Fruit fly (Drosophila melanogaster) S2 (cell line): ENCODE data around the gene CG32379.

Source experiments
- CG8478 ChIP-seq: fragments of >200 bp; optimal IDR thresholded peaks from 2 replicates; lab custom pipeline; 2018
- CTCF ChIP-seq, 2 experiments: fragments of >200 bp; optimal IDR thresholded peaks; 2 replicates each; lab custom pipeline; 2018

Gene CG32379

DNA sequence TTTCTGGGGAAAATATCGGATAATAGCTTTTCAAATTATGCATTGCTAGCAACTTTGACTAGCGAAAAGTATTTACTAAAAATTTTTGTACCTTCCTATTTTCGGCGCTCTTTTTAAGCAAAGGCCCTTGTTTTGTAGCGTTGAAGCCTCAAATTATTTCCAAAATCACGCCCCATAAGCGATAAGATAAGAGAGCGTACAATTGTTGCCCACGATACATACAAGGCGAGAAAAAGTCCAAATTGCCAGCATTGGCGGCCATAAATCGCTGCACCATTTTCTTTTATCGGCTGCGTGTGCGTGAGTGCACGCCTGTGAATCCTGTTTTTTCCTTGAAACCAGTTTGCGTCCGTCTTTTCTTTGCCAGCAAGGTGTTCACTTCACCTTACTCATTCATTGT, 24.9 kb upstream of the CG32379 start:
- TF ChIP-seq CTCF (optimal IDR thresholded peaks at IDR 0.05; lab: Kevin White, UChicago) (peak in 1 of 2 experiments; percentile 13), CG8478 (lab: Kevin White, UChicago) (no peak)

- no peak for TF ChIP-seq CG8478 (lab: Kevin White, UChicago)
- no peak for TF ChIP-seq CTCF (optimal IDR thresholded peaks at IDR 0.05; lab: Kevin White, UChicago)
Observed at dm6 chr3L:7376151-7376550, 20.0 kb upstream of the CG32379 start.

- no peak for TF ChIP-seq CG8478 (lab: Kevin White, UChicago)
- no peak for TF ChIP-seq CTCF (optimal IDR thresholded peaks at IDR 0.05; lab: Kevin White, UChicago)
Observed at dm6 chr3L:7376830-7377229, 19.3 kb upstream of the CG32379 start.

- TF ChIP-seq CG8478 (lab: Kevin White, UChicago) (no peak), CTCF (optimal IDR thresholded peaks at IDR 0.05; lab: Kevin White, UChicago) (no peak)
Observed at dm6 chr3L:7380395-7380794, 15.8 kb upstream of the CG32379 start.

DNA sequence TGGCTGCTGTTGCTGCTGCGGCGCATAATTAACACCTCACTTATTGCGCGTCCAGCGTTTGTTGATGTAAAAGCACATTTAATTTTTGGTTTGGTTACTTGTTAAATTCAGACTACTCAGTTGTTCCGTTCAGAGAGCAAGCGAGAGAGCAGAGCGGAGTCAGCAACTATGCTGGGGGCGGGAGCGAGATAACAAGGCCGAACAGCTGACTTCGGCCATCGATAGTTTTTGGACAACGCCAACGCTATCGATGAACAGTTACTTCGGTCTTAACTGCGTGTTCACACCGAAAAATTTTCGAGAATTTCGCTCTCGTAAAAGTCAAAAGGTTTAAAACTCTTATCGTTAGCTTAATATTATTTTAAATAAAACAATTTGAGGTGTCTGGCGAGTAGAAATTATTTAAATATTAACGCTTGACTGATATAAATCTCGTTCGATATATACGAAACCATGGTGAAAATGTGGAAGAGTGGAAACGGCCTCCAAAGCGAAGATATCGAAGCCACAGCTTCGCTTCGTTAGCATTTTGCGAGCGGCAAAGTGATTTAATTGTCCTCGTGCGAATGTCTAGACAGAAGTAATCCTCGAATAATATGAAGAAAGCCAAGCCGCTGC, 14.7 kb upstream of the CG32379 start, which contains the start of the genes SMSr and smid:
TSS of gene SMSr (minus strand) at position 116 of the 618 bp plus-strand sequence.
TSS of gene smid (plus strand) at position 256 of the 618 bp plus-strand sequence.
- TF ChIP-seq CTCF (optimal IDR thresholded peaks at IDR 0.05; lab: Kevin White, UChicago) (no peak), CG8478 (lab: Kevin White, UChicago) (no peak)

DNA sequence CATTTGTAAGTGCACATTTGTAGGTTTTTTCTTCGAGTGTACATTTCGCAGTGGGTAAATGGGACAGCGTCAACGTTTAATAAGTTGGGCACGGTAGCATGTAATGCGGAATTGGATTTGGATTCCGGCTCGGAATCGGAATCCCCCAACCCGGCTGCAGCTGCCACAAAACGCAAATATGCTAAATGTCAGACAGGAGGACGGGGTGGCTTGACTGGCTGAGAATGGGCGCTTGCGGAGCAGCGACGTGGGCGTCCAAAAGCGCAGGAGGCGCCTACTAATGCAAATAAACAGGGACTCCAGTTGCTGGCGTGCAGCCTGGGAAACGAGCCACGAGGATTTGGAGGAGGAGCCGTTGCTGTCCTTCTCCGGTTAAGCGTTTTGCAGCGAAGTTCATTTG, 8.3 kb upstream of the CG32379 start, which contains the start of gene CG8564:
TSS of gene CG8564 (minus strand) at position 101 of the 400 bp plus-strand sequence.
- TF ChIP-seq CTCF (optimal IDR thresholded peaks at IDR 0.05; lab: Kevin White, UChicago) = no peak
- no peak for TF ChIP-seq CG8478 (lab: Kevin White, UChicago)

DNA sequence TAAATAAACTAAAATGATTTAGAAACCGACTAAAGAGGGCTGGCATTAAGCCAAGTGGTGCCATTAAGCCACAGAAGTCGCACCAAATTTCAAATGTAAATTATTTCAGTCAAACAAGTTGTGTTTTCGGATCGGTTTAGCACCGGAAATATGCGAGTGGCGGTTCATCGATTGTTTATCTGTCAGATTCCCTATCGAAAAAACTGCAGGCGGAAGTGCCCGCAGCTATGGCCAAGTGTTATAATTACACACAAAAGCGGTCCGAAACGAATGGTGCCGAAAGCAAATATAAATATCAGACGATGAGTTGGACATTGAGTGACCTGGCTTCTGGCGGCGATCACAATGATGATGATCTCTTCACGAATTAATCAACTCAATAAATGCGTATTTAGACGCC, 6.2 kb upstream of the CG32379 start:
- TF ChIP-seq CG8478 (lab: Kevin White, UChicago) = no peak
- TF ChIP-seq CTCF (optimal IDR thresholded peaks at IDR 0.05; lab: Kevin White, UChicago) = no peak

DNA sequence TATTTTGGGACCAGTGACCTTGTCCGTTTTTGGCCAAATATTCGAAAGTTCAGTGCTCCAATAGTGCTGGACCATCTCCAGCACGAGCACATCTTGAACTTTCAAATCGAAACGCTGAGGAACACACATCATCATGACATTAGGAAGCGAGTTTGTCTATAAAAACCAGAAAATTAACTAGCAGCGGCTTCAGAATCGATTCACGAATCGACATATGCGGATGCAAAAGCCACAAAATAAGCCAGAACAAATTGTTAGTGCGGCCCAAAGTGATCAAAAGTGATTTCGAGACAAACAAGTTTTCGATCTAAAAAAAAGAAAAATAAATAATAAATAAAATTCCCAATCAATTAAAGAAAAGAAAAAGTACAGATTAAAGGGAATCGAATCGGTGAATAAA, 5.7 kb upstream of the CG32379 start, which contains the start of gene CG8563:
TSS of gene CG8563 (plus strand) at position 301 of the 400 bp plus-strand sequence.
- TF ChIP-seq CTCF (optimal IDR thresholded peaks at IDR 0.05; lab: Kevin White, UChicago) = no peak
- TF ChIP-seq CG8478 (lab: Kevin White, UChicago) = no peak

- no peak for TF ChIP-seq CTCF (optimal IDR thresholded peaks at IDR 0.05; lab: Kevin White, UChicago)
- TF ChIP-seq CG8478 (lab: Kevin White, UChicago) = no peak
Observed at dm6 chr3L:7397979-7398378, 1.8 kb downstream of the CG32379 start, which contains the start of gene CG8562. TSS of gene CG8562 (plus strand) at chr3L:7398285.

DNA sequence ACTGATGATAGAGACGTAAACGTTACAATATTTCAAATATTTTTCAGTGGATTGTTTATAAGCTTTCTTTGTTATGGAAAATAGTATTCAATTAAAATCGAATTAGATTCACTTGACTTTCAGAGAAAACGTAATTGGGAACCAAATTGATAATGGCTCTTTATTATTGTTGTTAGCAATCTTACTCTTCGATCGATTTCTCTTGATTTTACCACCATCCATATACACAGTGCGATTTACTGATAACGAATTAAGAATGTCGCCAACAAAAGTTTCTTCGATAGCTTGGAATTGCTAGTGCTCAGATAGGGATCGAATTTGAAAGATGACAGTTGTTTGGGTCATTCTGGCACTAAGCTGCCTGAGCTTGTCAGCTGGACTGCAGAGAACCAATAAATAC, 3.6 kb downstream of the CG32379 start, which contains the start of gene CG18417:
TSS of gene CG18417 (plus strand) at position 301 of the 400 bp plus-strand sequence.
- TF ChIP-seq CTCF (optimal IDR thresholded peaks at IDR 0.05; lab: Kevin White, UChicago) = no peak
- TF ChIP-seq CG8478 (lab: Kevin White, UChicago) = no peak

dm6 chr3L:7401972-7402371, 5.8 kb downstream of the CG32379 start:
- TF ChIP-seq CTCF (optimal IDR thresholded peaks at IDR 0.05; lab: Kevin White, UChicago) (no peak), CG8478 (lab: Kevin White, UChicago) (no peak)

DNA sequence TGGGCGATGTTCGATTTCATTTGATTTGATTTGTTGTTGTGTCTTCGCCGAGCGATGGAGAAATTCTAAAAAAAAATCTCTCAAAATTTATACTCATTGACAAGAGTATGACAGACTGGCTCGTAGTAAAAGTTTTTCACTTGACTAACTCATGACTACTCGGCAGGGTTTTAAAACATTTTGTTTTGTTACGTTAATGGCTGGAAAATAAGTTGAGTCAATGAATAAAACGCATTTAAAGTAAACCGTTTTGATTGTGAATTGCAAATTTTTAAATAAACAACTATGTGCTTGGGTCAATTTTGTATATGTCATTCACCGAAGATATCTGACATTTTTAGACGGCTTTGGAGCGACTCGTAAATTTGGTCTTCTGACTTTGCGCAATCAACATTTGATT, 7.9 kb downstream of the CG32379 start, which contains the start of gene CG8560:
TSS of gene CG8560 (minus strand) at position 101 of the 400 bp plus-strand sequence.
- TF ChIP-seq CTCF (optimal IDR thresholded peaks at IDR 0.05; lab: Kevin White, UChicago) (no peak), CG8478 (lab: Kevin White, UChicago) (no peak)

DNA sequence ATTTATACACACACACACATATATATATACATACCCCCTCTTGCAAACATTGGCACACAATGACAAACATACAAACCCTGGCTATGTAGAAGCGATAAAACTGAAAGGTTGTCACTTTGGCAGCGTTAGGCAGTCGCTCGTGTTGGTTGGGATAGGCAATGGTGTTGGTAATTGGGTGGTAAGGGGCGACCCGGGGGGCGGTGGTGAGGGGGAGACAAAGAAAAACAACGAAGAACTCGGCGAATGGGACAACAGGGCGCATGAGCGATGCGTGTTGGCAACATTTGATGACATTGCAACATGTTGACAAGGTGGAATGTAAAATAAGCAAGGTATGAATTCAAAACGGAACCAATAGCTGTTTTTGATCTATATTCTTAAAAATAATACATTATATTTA, 26.4 kb downstream of the CG32379 start:
- TF ChIP-seq CG8478 (lab: Kevin White, UChicago) (no peak), CTCF (optimal IDR thresholded peaks at IDR 0.05; lab: Kevin White, UChicago) (no peak)

dm6 chr3L:7423517-7423916, 27.4 kb downstream of the CG32379 start, which contains the start of gene CG42458:
TSS of gene CG42458 (plus strand) at chr3L:7423827.
- TF ChIP-seq CTCF (optimal IDR thresholded peaks at IDR 0.05; lab: Kevin White, UChicago) (no peak), CG8478 (lab: Kevin White, UChicago) (no peak)

DNA sequence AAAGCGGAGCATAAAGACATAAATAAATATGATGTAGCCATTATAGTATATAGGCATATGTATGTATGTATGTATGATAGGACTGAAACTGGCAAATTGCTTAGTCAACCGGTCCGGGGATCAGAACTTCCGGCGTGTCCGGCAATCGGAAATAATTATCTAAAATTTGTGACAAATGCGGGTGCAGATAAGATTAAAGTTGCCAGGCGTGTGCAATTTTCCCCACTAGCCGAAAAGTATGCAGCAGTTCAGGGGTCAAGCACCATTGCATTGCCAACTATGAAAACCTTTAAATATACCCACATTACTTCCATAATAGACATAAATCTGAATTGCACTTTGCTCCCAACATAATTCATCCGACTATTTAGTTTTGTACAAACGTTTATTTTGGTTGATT, 36.1 kb downstream of the CG32379 start:
- TF ChIP-seq CTCF (optimal IDR thresholded peaks at IDR 0.05; lab: Kevin White, UChicago) = no peak
- TF ChIP-seq CG8478 (lab: Kevin White, UChicago) = no peak
